Worm (Caenorhabditis elegans): Measurements from ENCODE around the gene C16C8.25.

DNA sequence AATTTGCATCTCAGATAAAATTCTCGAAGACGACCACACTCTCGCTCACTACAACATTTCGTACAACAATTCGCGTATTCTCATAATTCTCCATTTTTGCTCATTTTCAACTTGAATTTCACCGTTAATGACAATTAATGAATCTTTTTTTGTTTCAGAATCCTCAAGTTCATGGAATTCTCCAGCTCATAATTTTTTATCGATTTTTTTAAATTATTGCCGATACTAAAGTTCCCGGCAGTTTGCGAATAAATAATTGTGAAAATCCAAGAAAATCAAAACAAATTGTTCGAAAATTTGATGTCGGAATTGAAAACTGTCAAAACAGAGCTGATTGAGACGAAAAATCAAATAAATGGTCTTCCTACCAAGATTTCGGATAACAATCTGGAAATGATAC, 1.1 kb upstream of the C16C8.25 start, which contains the start of gene C16C8.21:
- TF ChIP-seq him-1 (tag; optimal IDR thresholded peaks at IDR 0.05), result no peak
- no peak for TF ChIP-seq dao-5 (tag; optimal IDR thresholded peaks at IDR 0.05)
- TF ChIP-seq W03F9.2 (tag; optimal IDR thresholded peaks at IDR 0.05), result no peak
